Worm (Caenorhabditis elegans): ENCODE results near the gene C17G10.6.

DNA sequence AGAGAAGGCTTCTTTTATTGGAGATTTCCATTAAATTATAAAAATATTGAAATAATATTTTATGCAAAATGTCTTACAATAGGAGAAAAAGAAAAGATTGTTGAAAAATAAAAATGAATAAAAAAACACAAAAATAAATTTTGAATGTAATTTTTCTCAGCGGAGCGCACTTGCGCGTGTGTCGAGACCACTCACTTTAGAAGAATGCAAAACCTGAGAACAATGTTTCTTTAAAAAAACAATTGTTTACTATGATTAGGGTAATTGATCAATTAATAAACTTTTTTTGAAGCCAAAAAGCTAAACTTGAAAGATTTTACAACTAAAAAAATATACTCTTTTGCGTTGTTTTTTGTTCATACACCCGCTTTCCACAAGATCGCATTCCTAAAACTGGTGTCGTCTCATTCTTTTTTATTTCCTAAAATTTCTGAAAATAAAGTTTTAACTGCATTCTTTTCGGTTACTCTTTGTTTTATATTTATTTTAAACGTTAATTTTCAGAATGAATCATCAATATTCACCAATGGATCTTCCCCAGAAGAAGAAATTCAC is 8.8 kb downstream of the C17G10.6 start, which contains the start of gene ttc-4:
- TF ChIP-seq W03F9.2 (tag; optimal IDR thresholded peaks at IDR 0.05) (peak; percentile 57), dao-5 (tag; optimal IDR thresholded peaks at IDR 0.05) (no peak)
